Fruit fly (Drosophila melanogaster) Kc167 (cell line): ENCODE data around the gene CG17217.

Experiments
- Myc ChIP-seq: fragments of >200 bp; optimal IDR thresholded peaks from 2 replicates; lab custom pipeline; 2017; ENCODE audit warnings: missing external identifiers
- Sin3A ChIP-seq: fragments of >200 bp; optimal IDR thresholded peaks from 2 replicates; lab custom pipeline; 2018; ENCODE audit warnings: missing external identifiers
- h ChIP-seq: fragments of >200 bp; optimal IDR thresholded peaks from 3 replicates; lab custom pipeline; 2018; ENCODE audit warnings: missing external identifiers
- insv ChIP-seq: fragments of >200 bp; optimal IDR thresholded peaks from 3 replicates; lab custom pipeline; 2018; ENCODE audit warnings: missing external identifiers
- psq ChIP-seq: fragments of >200 bp; optimal IDR thresholded peaks from 2 replicates; lab custom pipeline; 2017; ENCODE audit warnings: missing external identifiers
- ttk ChIP-seq: sonication (Bioruptor generic); optimal IDR thresholded peaks from 2 replicates; lab custom pipeline; 2017; ENCODE audit warnings: missing external identifiers

The CG17217 gene

DNA sequence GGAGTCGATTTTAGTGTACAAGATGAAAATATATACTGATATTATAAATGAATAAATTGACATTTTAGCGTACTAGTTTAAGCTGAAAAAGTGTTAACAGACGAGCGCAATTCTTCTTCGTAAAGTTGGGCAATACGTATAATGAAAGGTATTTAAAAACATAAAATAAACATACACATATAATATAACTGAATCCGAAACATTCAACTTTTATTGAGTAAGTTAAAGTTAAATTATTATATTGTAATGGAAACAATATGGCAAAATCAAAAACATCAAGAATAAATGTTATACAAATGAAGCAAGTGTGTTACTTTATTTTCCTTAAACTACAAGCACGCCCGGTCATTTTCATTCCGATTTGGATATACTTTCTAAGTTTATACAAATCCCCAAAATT lies at the start of gene CG17217:
Gene CG17217, plus strand, starts transcription at position 301 of the 400 bp plus-strand sequence.
- no peak for TF ChIP-seq Myc
- no peak for TF ChIP-seq h
- TF ChIP-seq Sin3A (lab: Kevin White, UChicago): no peak
- TF ChIP-seq ttk (lab: Kevin White, UChicago): no peak
- TF ChIP-seq insv (lab: Kevin White, UChicago): no peak
- TF ChIP-seq psq (lab: Kevin White, UChicago): no peak

DNA sequence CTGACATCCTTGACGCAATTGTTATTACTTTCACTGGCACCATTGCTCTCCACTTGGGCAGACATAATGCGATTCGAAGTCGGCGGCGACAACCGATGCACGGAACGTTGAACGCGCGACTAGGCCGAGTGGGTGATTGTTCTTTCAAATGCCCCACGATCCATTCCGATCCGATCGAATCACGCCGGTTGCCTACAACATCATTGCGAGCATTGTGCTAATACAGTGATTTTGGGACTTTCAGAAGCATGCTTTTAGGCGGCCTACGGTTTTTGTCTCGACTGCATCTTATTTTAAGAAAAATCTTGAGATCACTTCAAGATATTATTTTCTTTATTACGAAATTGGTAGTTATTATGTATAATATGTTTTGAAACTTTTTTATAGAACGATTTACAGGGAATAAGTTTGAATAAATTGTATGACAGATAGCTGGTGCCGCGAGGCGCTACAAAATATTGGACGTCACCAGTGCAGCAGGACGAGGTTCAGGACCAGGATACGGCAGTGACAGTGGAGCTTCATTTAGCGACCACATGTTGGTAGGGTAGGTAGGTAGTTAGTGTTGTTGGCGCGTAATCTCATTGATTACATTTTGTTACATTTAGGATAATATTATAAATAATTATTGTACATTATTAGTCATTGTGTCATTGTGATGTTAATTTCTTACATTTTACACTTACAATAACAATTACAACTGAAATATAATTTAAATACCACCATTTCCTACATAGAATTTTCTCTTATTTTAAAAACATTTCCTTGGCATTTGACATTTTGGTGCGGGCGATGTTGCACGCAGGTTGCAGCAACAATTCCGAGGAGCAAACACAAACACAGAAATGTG lies 36.9 kb upstream of the CG17217 start, which contains the start of gene rho-6:
Gene rho-6, minus strand, starts transcription at position 137 of the 850 bp plus-strand sequence.
- TF ChIP-seq insv (lab: Kevin White, UChicago): no peak
- TF ChIP-seq Myc: no peak
- TF ChIP-seq ttk (lab: Kevin White, UChicago): no peak
- no peak for TF ChIP-seq psq (lab: Kevin White, UChicago)
- no peak for TF ChIP-seq Sin3A (lab: Kevin White, UChicago)
- no peak for TF ChIP-seq h

DNA sequence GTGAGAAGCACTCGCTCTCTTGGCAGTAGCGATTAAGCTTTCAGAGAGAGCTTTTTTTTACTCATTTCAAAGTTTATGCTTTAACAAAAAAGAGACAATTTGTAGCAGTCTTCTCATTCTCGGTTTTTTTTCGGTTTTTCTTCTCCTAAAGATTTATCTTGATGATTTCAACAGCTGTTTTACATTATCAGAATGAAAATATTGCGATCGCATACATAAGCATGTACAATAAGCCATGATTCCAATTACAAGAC lies 36.3 kb upstream of the CG17217 start:
- TF ChIP-seq insv (lab: Kevin White, UChicago) (no peak), psq (lab: Kevin White, UChicago) (no peak), ttk (lab: Kevin White, UChicago) (no peak), Myc (no peak)

DNA sequence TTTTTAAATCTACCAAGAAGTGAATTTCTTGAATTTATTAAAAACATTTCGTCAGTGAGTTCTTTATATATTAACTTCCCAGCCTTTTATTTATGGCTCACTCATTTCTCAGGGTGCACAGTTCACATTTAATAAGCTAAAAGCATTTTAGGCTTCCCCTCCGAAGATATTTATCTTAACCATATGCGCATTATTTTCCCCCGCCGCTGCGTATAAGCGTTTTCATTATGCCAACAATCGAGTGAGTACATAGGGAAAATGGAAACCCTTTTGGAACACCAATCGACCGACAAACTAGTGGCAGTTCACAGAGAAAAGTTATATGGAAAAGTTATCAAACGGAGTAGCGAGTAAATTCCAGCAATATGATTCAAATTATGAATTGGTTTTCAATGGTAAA lies 32.6 kb upstream of the CG17217 start, which contains the start of gene Gr33a:
Gene Gr33a, plus strand, starts transcription at position 301 of the 400 bp plus-strand sequence.
- TF ChIP-seq h (no peak), Sin3A (lab: Kevin White, UChicago) (no peak), Myc (no peak), insv (lab: Kevin White, UChicago) (no peak), ttk (lab: Kevin White, UChicago) (no peak), psq (lab: Kevin White, UChicago) (no peak)

DNA sequence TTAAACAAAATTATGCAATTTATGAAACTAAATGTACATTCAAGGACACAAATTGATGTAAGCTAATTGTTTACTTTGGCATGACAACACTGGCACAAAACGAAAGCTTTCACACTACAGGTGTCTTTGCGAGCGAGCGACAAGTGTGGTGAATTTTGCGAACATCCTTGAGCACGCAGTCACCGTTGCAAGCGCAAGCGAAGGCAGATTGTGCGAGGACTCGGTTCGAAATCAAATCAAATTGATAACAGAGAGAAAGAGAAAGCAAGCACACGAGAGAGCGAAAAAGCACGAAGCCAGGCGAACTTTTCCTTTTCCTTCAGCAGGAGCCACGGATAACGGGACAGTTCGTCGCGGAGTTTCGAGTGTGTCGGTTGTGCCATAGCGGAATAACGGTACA lies 27.9 kb upstream of the CG17217 start, which contains the start of gene CG31760:
Gene CG31760, plus strand, starts transcription at position 342 of the 400 bp plus-strand sequence.
- TF ChIP-seq Myc (no peak), Sin3A (lab: Kevin White, UChicago) (no peak), ttk (lab: Kevin White, UChicago) (no peak), insv (lab: Kevin White, UChicago) (no peak), psq (lab: Kevin White, UChicago) (no peak), h (no peak)

DNA sequence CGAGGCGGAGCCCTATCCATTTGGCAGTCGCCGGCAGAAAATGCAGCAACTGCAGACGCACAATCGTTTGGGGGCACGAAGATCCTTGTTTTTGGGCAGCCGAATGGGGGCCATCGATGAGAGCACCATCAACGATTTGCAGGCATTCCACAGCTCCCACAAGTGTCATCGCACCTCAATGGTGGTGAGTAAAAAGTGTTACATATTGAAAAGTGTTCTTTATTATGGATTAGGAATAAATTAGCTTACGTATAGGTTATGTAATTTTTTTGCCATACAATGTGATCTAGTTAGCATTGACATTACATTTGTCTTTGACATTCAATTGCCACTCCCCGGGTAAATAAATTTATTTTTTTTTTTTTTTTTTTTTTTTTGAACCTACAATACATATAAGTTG lies 8.9 kb upstream of the CG17217 start, which contains the start of gene CG31861:
Gene CG31861, plus strand, starts transcription at position 301 of the 400 bp plus-strand sequence.
- TF ChIP-seq Sin3A (lab: Kevin White, UChicago): no peak
- TF ChIP-seq psq (lab: Kevin White, UChicago): no peak
- no peak for TF ChIP-seq h
- TF ChIP-seq Myc: no peak
- TF ChIP-seq ttk (lab: Kevin White, UChicago): no peak
- TF ChIP-seq insv (lab: Kevin White, UChicago): no peak

DNA sequence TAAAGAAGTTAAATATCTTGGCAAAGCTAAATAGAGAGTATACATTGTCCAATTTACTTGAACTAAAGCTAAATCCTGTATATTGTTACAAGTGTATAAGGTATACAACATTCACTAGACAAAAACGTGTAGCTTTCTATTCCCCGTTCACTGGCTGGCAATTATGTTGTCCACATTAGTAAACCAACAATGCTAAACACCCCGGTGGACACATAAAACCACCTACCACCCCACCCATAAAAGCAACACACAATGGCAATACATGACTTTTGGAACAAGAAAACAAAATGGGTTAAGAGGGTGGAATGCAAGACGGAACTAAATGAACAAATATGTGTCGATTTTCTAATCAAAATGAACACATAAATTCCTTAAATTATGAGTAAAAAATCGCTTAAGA lies 6.4 kb upstream of the CG17217 start, which contains the start of gene ZnT33D:
Gene ZnT33D, plus strand, starts transcription at position 301 of the 400 bp plus-strand sequence.
- TF ChIP-seq psq (lab: Kevin White, UChicago) (no peak), Sin3A (lab: Kevin White, UChicago) (no peak), insv (lab: Kevin White, UChicago) (no peak), Myc (no peak), ttk (lab: Kevin White, UChicago) (no peak), h (no peak)

DNA sequence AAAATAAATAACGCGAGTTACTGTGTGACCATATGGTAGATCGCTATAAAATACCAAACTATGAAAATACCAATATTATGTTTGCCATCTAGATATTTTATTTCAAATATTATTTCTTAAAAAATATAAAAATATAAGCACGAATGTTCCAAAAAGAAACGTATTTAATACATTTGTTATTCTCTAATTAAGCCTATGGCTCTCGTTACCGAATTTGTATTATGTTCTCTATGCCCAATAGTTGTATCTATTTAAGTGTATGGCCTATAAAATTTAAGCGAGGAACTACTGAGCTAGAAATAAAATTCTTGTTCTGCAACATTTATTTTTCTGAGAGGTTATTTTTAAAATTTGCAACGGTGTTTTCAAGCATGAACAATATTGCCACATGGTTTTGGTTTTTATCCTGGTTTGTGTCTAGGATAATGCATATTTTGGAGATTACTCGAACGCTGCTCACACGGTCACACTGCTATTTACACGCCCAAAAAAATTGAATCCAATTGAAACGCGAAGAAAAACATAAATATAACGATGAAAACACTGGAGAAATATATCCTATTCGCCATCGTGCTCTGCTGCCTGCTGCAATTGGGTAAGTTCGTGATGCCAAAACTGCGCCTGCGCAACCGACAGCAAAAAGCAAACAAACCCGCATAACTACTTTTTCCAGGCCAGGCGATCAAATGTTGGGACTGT lies 2.3 kb downstream of the CG17217 start, which contains the start of the genes CG6583 and crok:
Gene CG6583, minus strand, starts transcription at position 51 of the 699 bp plus-strand sequence.
Gene crok, plus strand, starts transcription at position 446 of the 699 bp plus-strand sequence.
- TF ChIP-seq psq (lab: Kevin White, UChicago): no peak
- TF ChIP-seq Myc: no peak
- no peak for TF ChIP-seq h
- no peak for TF ChIP-seq ttk (lab: Kevin White, UChicago)
- no peak for TF ChIP-seq insv (lab: Kevin White, UChicago)
- TF ChIP-seq Sin3A (lab: Kevin White, UChicago): no peak

DNA sequence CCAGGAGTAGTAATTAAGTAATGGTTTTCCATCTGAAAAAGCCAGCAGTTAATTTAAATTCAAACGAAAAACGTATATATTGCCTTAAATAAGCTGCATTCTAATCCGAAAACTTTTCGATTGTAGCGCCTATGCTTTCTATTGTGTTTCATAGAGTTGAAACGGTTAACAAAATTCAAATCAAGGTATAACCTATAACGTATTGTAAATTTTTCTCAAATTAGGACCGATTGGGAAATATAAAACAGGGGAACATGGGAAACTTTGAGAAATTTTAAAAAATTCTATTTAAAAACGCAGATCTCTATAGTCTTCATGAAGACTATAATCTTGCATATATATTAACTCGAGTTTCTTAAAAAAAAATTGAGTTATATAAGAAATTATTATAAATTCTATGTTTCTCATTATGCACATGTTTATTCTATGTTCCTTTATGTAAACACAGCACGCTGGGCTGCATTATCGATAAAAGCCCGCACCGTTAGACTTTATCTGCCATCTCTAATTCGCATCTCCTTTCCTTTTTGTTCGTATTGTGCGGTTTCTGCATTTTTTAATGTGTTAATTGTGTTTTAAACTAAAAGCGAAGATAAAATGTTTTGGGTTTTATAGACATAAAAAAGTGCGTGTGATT lies 4.3 kb downstream of the CG17217 start, which contains the start of gene bru1:
Gene bru1, plus strand, starts transcription at position 512 of the 637 bp plus-strand sequence.
- no peak for TF ChIP-seq h
- no peak for TF ChIP-seq Sin3A (lab: Kevin White, UChicago)
- TF ChIP-seq Myc: no peak
- TF ChIP-seq psq (lab: Kevin White, UChicago): no peak
- no peak for TF ChIP-seq insv (lab: Kevin White, UChicago)

DNA sequence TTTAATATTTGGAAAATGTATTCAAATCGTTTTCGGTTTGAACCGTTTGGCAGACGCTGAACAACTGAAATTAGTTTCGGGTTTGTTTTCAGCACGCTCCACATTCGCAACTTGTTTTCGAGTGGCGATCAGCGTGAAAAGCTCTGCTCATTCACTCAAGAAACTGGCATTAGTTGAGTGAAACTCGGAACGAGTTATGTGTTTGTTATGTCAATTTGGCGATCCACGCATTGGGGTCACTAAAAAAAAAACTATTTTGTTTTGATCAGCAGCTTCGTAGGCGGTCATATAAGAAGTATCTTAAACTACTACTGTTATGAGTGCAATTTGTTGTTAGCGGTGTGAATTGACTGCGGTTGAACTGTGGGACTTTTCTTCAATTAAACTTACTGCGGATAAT lies 7.3 kb downstream of the CG17217 start, which contains the start of gene atilla:
Gene atilla, minus strand, starts transcription at position 266 of the 400 bp plus-strand sequence.
- TF ChIP-seq psq (lab: Kevin White, UChicago) (no peak), Myc (no peak), insv (lab: Kevin White, UChicago) (no peak), h (no peak), Sin3A (lab: Kevin White, UChicago) (no peak), ttk (lab: Kevin White, UChicago) (no peak)

DNA sequence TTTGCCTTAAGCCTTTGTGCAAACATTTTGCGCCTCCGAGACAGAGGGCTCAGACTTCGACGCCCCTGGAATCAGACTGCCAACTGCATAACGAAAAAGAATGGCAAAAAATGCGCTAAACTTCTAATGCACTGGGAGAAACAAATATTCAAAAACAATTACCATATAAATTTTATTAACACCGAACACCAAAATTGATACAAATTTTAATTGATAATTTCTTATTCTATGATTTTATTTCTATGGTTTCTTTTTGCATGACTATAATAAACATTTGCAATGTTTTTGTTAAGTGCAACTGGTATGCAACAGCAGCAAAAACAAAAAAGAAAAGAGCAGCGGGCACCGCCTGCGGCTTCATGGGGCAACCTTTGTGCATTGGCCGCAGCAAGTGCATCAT lies 22.6 kb downstream of the CG17217 start:
- TF ChIP-seq Myc (no peak), ttk (lab: Kevin White, UChicago) (no peak), psq (lab: Kevin White, UChicago) (no peak), Sin3A (lab: Kevin White, UChicago) (no peak), insv (lab: Kevin White, UChicago) (no peak), h (no peak)
